Worm (Caenorhabditis elegans) whole organism, L3 larva: ENCODE results near the gene R09A8.2.

ENCODE experiments used
- ZK546.5 ChIP-seq: sonication (generic microtip); optimal IDR thresholded peaks from 2 replicates; lab custom pipeline; 2017; ENCODE audit warnings: missing biosample characterization, missing genetic modification characterization
- ceh-82 ChIP-seq: fragments of 150-350 bp; optimal IDR thresholded peaks from 2 replicates; lab custom pipeline; 2014; ENCODE audit warnings: missing biosample characterization, missing genetic modification characterization
- elt-3 ChIP-seq, 3 experiments: fragments of 150-350 bp in 1 of 3; sonication (generic microtip) in 2 of 3; optimal IDR thresholded peaks; 2 replicates in 2 of 3; 4 replicates in 1 of 3; lab custom pipeline; 2014 to 2017; ENCODE audit warnings: missing biosample characterization in 3 of 3, missing genetic modification characterization in 3 of 3
- nfya-1 ChIP-seq: sonication (generic microtip); optimal IDR thresholded peaks from 2 replicates; lab custom pipeline; 2017; ENCODE audit warnings: missing genetic modification characterization, mild to moderate bottlenecking, missing compliant biosample characterization, antibody characterized with exemption, moderate library complexity; ENCODE audit not compliant: insufficient read depth
- nhr-76 ChIP-seq: fragments of 150-350 bp; sonication (generic microtip); optimal IDR thresholded peaks from 5 replicates; lab custom pipeline; 2014; ENCODE audit warnings: missing biosample characterization, missing genetic modification characterization
- skn-1 ChIP-seq: fragments of 150-350 bp; optimal IDR thresholded peaks from 2 replicates; lab custom pipeline; 2014; ENCODE audit warnings: missing biosample characterization, missing genetic modification characterization
- unc-62 ChIP-seq: fragments of 150-350 bp; sonication (generic microtip); optimal IDR thresholded peaks from 4 replicates; lab custom pipeline; 2014; ENCODE audit warnings: missing biosample characterization, missing genetic modification reagents, missing genetic modification characterization

- TF ChIP-seq nfya-1 (tag; lab: Kevin White, UChicago) (no peak), elt-3 (tag; optimal IDR thresholded peaks at IDR 0.05; lab: Kevin White, UChicago) (no peak), ZK546.5 (tag; lab: Kevin White, UChicago) (no peak), skn-1 (tag; lab: Kevin White, UChicago) (no peak), nhr-76 (no peak), unc-62 (GFP tag; lab: Kevin White, UChicago) (no peak), ceh-82 (tag; lab: Kevin White, UChicago) (no peak)
These were observed 818 bp upstream of the R09A8.2 start for ce11 chrX:12618447-12618846.
